Fruit fly (Drosophila melanogaster) whole organism, embryonic: ENCODE data around the gene CG13631.

Experiments used
- ATbp ChIP-seq: fragments of 200-800 bp; sonication (Bioruptor generic); optimal IDR thresholded peaks from 2 replicates; lab custom pipeline; 2017; ENCODE audit warnings: missing biosample characterization, mild to moderate bottlenecking, missing genetic modification characterization, missing genetic modification reagents
- Ada2b ChIP-seq: fragments of 200-800 bp; sonication (Bioruptor generic); IDR thresholded peaks from 2 replicates; pipeline ENCODE4 v1.3.6; 2022; ENCODE audit warnings: missing biosample characterization, missing genetic modification characterization
- CG10979 ChIP-seq: fragments of 200-800 bp; sonication (Bioruptor generic); optimal IDR thresholded peaks from 2 replicates; lab custom pipeline; 2018; ENCODE audit warnings: missing biosample characterization, mild to moderate bottlenecking, missing genetic modification characterization, moderate library complexity
- CG13296 ChIP-seq: fragments of 200-800 bp; sonication (Bioruptor generic); optimal IDR thresholded peaks from 3 replicates; lab custom pipeline; 2018; ENCODE audit warnings: missing biosample characterization, mild to moderate bottlenecking, missing genetic modification characterization
- CG14050 ChIP-seq: fragments of 200-800 bp; sonication (Bioruptor generic); IDR thresholded peaks from 3 replicates; pipeline ENCODE4 v1.3.6; 2022; ENCODE audit warnings: missing biosample characterization, missing genetic modification characterization
- CG14710 ChIP-seq: fragments of 200-800 bp; sonication (Bioruptor generic); optimal IDR thresholded peaks from 3 replicates; lab custom pipeline; 2019; ENCODE audit warnings: missing biosample characterization, mild to moderate bottlenecking, missing genetic modification characterization, moderate library complexity
- CG15073 ChIP-seq: fragments of 200-800 bp; sonication (Bioruptor generic); optimal IDR thresholded peaks from 2 replicates; lab custom pipeline; 2016; ENCODE audit warnings: missing biosample characterization, missing genetic modification characterization
- CG1647 ChIP-seq: fragments of 200-800 bp; sonication (Bioruptor generic); optimal IDR thresholded peaks from 3 replicates; lab custom pipeline; 2016; ENCODE audit warnings: missing biosample characterization, missing genetic modification characterization
- CG16815 ChIP-seq: fragments of 200-800 bp; sonication (Bioruptor generic); optimal IDR thresholded peaks from 3 replicates; lab custom pipeline; 2017; ENCODE audit warnings: missing biosample characterization, mild to moderate bottlenecking, missing genetic modification characterization
- CG18476 ChIP-seq: fragments of 200-800 bp; sonication (Bioruptor generic); optimal IDR thresholded peaks from 2 replicates; lab custom pipeline; 2016; ENCODE audit warnings: missing biosample characterization, mild to moderate bottlenecking, missing genetic modification characterization
- CG18619 ChIP-seq: fragments of 200-800 bp; sonication (Bioruptor generic); optimal IDR thresholded peaks from 3 replicates; lab custom pipeline; 2017; ENCODE audit warnings: missing biosample characterization, mild to moderate bottlenecking, missing genetic modification characterization
- CG2120 ChIP-seq: fragments of 200-800 bp; sonication (Bioruptor generic); optimal IDR thresholded peaks from 3 replicates; lab custom pipeline; 2016; ENCODE audit warnings: missing biosample characterization, missing genetic modification characterization
- CG2678 ChIP-seq: fragments of 200-800 bp; sonication (Bioruptor generic); optimal IDR thresholded peaks from 3 replicates; lab custom pipeline; 2019; ENCODE audit warnings: missing biosample characterization, mild to moderate bottlenecking, missing genetic modification characterization, moderate library complexity
- CG3847 ChIP-seq: fragments of 200-800 bp; sonication (Bioruptor generic); IDR thresholded peaks from 2 replicates; pipeline ENCODE4 v1.3.6; 2022; ENCODE audit warnings: missing biosample characterization, missing genetic modification characterization
- CG7372 ChIP-seq: fragments of 200-800 bp; sonication (Bioruptor generic); IDR thresholded peaks from 2 replicates; pipeline ENCODE4 v1.3.6; 2022; ENCODE audit warnings: missing biosample characterization, missing genetic modification characterization
- CG7786 ChIP-seq: fragments of 200-800 bp; sonication (Bioruptor generic); optimal IDR thresholded peaks from 2 replicates; lab custom pipeline; 2016; ENCODE audit warnings: missing biosample characterization, missing genetic modification characterization
- CG7839 ChIP-seq: fragments of 200-800 bp; sonication (Bioruptor generic); optimal IDR thresholded peaks from 3 replicates; lab custom pipeline; 2018; ENCODE audit warnings: missing biosample characterization, mild to moderate bottlenecking, missing genetic modification characterization, moderate library complexity
- CG8388 ChIP-seq: fragments of 200-800 bp; sonication (Bioruptor generic); optimal IDR thresholded peaks from 2 replicates; lab custom pipeline; 2019; ENCODE audit warnings: missing biosample characterization, mild to moderate bottlenecking, missing genetic modification characterization, moderate library complexity
- CkIIα-i1 ChIP-seq: fragments of 200-800 bp; sonication (Bioruptor generic); IDR thresholded peaks from 2 replicates; pipeline ENCODE4 v1.3.6; 2022; ENCODE audit warnings: missing biosample characterization, missing genetic modification characterization
- CoRest ChIP-seq: fragments of 200-800 bp; sonication (Bioruptor generic); optimal IDR thresholded peaks from 3 replicates; lab custom pipeline; 2018; ENCODE audit warnings: missing biosample characterization, mild to moderate bottlenecking, missing genetic modification characterization, moderate library complexity
- Dp ChIP-seq: fragments of 200-800 bp; sonication (Bioruptor generic); optimal IDR thresholded peaks from 2 replicates; lab custom pipeline; 2018; ENCODE audit warnings: missing biosample characterization, mild to moderate bottlenecking, missing genetic modification characterization, moderate library complexity
- Ets97D ChIP-seq: fragments of 200-800 bp; sonication (Bioruptor generic); optimal IDR thresholded peaks from 3 replicates; lab custom pipeline; 2016; ENCODE audit warnings: missing biosample characterization, missing genetic modification characterization
- Fer3 ChIP-seq: fragments of 200-800 bp; sonication (Bioruptor generic); optimal IDR thresholded peaks from 2 replicates; lab custom pipeline; 2018; ENCODE audit warnings: missing biosample characterization, mild to moderate bottlenecking, missing genetic modification characterization, moderate library complexity
- H2.0 ChIP-seq: fragments of 200-800 bp; sonication (Bioruptor generic); IDR thresholded peaks from 2 replicates; pipeline ENCODE4 v1.3.6; 2022; ENCODE audit warnings: missing biosample characterization, missing genetic modification characterization
- Hr39 ChIP-seq: fragments of >200 bp; optimal IDR thresholded peaks from 2 replicates; lab custom pipeline; 2017
- Hr78 ChIP-seq, 2 experiments: fragments of 200-800 bp in 1 of 2; fragments of >200 bp in 1 of 2; sonication (Bioruptor generic) in 1 of 2; optimal IDR thresholded peaks; 2 replicates each; lab custom pipeline; 2017 to 2019; ENCODE audit warnings: missing biosample characterization in 2 of 2, missing genetic modification characterization in 2 of 2, mild to moderate bottlenecking in 1 of 2, moderate library complexity in 1 of 2
- Lpt ChIP-seq: fragments of >200 bp; optimal IDR thresholded peaks from 2 replicates; lab custom pipeline; 2018; ENCODE audit warnings: missing biosample characterization, missing genetic modification characterization
- Opbp ChIP-seq: fragments of 200-800 bp; sonication (Bioruptor generic); IDR thresholded peaks from 3 replicates; pipeline ENCODE4 v1.3.6; 2022; ENCODE audit warnings: missing biosample characterization, missing genetic modification characterization; ENCODE audit not compliant: partially characterized antibody
- Sry-β ChIP-seq: fragments of 200-800 bp; sonication (Bioruptor generic); optimal IDR thresholded peaks from 2 replicates; lab custom pipeline; 2018; ENCODE audit warnings: missing biosample characterization, mild to moderate bottlenecking, missing genetic modification characterization, moderate library complexity
- Stat92E ChIP-seq, 3 experiments: fragments of >200 bp in 2 of 3; fragments of 200-800 bp in 1 of 3; sonication (Bioruptor generic) in 1 of 3; optimal IDR thresholded peaks; 2 replicates each; lab custom pipeline; 2017 to 2019; ENCODE audit warnings: missing biosample characterization in 3 of 3, missing genetic modification characterization in 3 of 3, mild to moderate bottlenecking in 1 of 3, moderate library complexity in 1 of 3
- az2 ChIP-seq: fragments of 200-800 bp; sonication (Bioruptor generic); optimal IDR thresholded peaks from 3 replicates; lab custom pipeline; 2016; ENCODE audit warnings: missing biosample characterization, missing genetic modification characterization
- bsh ChIP-seq, 2 experiments: fragments of 200-800 bp; sonication (Bioruptor generic); optimal IDR thresholded peaks; 2 replicates each; lab custom pipeline; 2017 to 2018; ENCODE audit warnings: mild to moderate bottlenecking in 2 of 2, missing biosample characterization in 2 of 2, missing genetic modification characterization in 2 of 2, moderate library complexity in 1 of 2
- caup ChIP-seq: fragments of 200-800 bp; sonication (Bioruptor generic); optimal IDR thresholded peaks from 3 replicates; lab custom pipeline; 2017; ENCODE audit warnings: missing biosample characterization, mild to moderate bottlenecking, missing genetic modification characterization, moderate library complexity; ENCODE audit not compliant: severe bottlenecking
- chm ChIP-seq: fragments of 200-800 bp; sonication (Bioruptor generic); IDR thresholded peaks from 2 replicates; pipeline ENCODE4 v1.3.6; 2022; ENCODE audit warnings: missing biosample characterization, missing genetic modification characterization
- dysf ChIP-seq: fragments of 200-800 bp; sonication (Bioruptor generic); IDR thresholded peaks from 3 replicates; pipeline ENCODE4 v1.3.6; 2022; ENCODE audit warnings: missing biosample characterization, missing genetic modification characterization
- en ChIP-seq: fragments of 200-800 bp; sonication (Bioruptor generic); optimal IDR thresholded peaks from 2 replicates; lab custom pipeline; 2016; ENCODE audit warnings: missing biosample characterization, missing genetic modification characterization
- ham ChIP-seq: fragments of 200-800 bp; sonication (Bioruptor generic); IDR thresholded peaks from 2 replicates; pipeline ENCODE4 v1.3.6; 2022; ENCODE audit warnings: missing biosample characterization, missing genetic modification characterization
- ind ChIP-seq: fragments of 200-800 bp; sonication (Bioruptor generic); optimal IDR thresholded peaks from 3 replicates; lab custom pipeline; 2016; ENCODE audit warnings: missing biosample characterization, missing genetic modification characterization
- lbe ChIP-seq: fragments of 200-800 bp; sonication (Bioruptor generic); optimal IDR thresholded peaks from 2 replicates; lab custom pipeline; 2016; ENCODE audit warnings: missing biosample characterization, mild to moderate bottlenecking, missing genetic modification characterization
- maf-S ChIP-seq: fragments of 200-800 bp; sonication (Bioruptor generic); optimal IDR thresholded peaks from 2 replicates; lab custom pipeline; 2016; ENCODE audit warnings: missing biosample characterization, missing genetic modification characterization
- mam ChIP-seq: fragments of 200-800 bp; sonication (Bioruptor generic); optimal IDR thresholded peaks from 3 replicates; lab custom pipeline; 2016; ENCODE audit warnings: missing biosample characterization, missing genetic modification characterization
- org-1 ChIP-seq: fragments of 200-800 bp; sonication (Bioruptor generic); optimal IDR thresholded peaks from 2 replicates; lab custom pipeline; 2017; ENCODE audit warnings: missing biosample characterization, missing genetic modification characterization
- pfk ChIP-seq: fragments of 200-800 bp; sonication (Bioruptor generic); optimal IDR thresholded peaks from 2 replicates; lab custom pipeline; 2018; ENCODE audit warnings: missing biosample characterization, mild to moderate bottlenecking, missing genetic modification characterization, moderate library complexity
- pho ChIP-seq: fragments of 200-800 bp; sonication (Bioruptor generic); optimal IDR thresholded peaks from 2 replicates; lab custom pipeline; 2016; ENCODE audit warnings: missing biosample characterization, missing genetic modification characterization
- ranshi ChIP-seq: fragments of 200-800 bp; sonication (Bioruptor generic); IDR thresholded peaks from 2 replicates; pipeline ENCODE4 v1.3.6; 2022; ENCODE audit warnings: missing biosample characterization, missing genetic modification characterization
- ro ChIP-seq: fragments of 200-800 bp; sonication (Bioruptor generic); IDR thresholded peaks from 2 replicates; pipeline ENCODE4 v1.3.6; 2022; ENCODE audit warnings: missing biosample characterization, missing genetic modification characterization
- shn ChIP-seq: fragments of 200-800 bp; sonication (Bioruptor generic); optimal IDR thresholded peaks from 3 replicates; lab custom pipeline; 2016; ENCODE audit warnings: missing biosample characterization, missing genetic modification characterization
- sob ChIP-seq: fragments of 200-800 bp; sonication (Bioruptor generic); IDR thresholded peaks from 2 replicates; pipeline ENCODE4 v1.3.6; 2022; ENCODE audit warnings: missing biosample characterization, missing genetic modification characterization
- toy ChIP-seq: fragments of 200-800 bp; sonication (Bioruptor generic); IDR thresholded peaks from 2 replicates; pipeline ENCODE4 v1.3.6; 2022; ENCODE audit warnings: missing biosample characterization, missing genetic modification characterization
- unpg ChIP-seq: fragments of 200-800 bp; sonication (Bioruptor generic); optimal IDR thresholded peaks from 3 replicates; lab custom pipeline; 2018; ENCODE audit warnings: missing biosample characterization, mild to moderate bottlenecking, missing genetic modification characterization, moderate library complexity
- z ChIP-seq: fragments of 200-800 bp; sonication (Bioruptor generic); IDR thresholded peaks from 3 replicates; pipeline ENCODE4 v1.3.6; 2022; ENCODE audit warnings: missing biosample characterization, missing genetic modification characterization
- zen ChIP-seq: fragments of 200-800 bp; sonication (Bioruptor generic); optimal IDR thresholded peaks from 3 replicates; lab custom pipeline; 2018; ENCODE audit warnings: missing biosample characterization, mild to moderate bottlenecking, missing genetic modification characterization, moderate library complexity

Gene CG13631

DNA sequence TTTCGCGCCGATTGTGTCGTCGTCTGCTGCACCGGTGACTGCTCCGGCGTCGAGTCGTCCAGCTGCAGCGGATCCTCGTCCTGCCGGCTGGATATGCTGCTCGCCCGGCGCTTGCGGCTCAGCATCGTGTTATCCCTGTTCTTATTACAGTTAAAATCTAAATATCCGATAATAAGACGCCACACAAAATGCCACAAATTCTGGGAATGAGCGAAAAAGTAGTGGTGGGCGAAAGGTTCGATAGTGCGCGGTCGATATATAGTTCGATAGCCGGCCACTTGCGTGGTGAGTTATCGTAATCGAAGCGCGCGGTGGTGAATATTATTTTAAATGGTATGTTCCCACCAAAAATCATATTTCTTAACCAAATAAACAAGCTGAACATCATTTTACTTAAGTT is 35.9 kb downstream of the CG13631 start, which contains the start of gene polybromo (continued):
- TF ChIP-seq toy (GFP tag; lab: Robert Waterston, UW) (no peak), Fer3 (no peak), Dp (GFP tag; lab: Kevin White, UChicago) (peak; percentile 90), Sry-β (GFP tag; lab: Kevin White, UChicago) (no peak), CG1647 (no peak), az2 (GFP tag; lab: Kevin White, UChicago) (no peak), Opbp (GFP tag; lab: Robert Waterston, UW) (peak; percentile 87), Hr78 (GFP tag; optimal IDR thresholded peaks at IDR 0.05; lab: Kevin White, UChicago) (no peak), CG14710 (tag; lab: Kevin White, UChicago) (peak; percentile 33), Lpt (GFP tag; lab: Kevin White, UChicago) (no peak), Ets97D (GFP tag; lab: Kevin White, UChicago) (peak; percentile 33), zen (no peak), pfk (GFP tag; lab: Kevin White, UChicago) (no peak), ind (no peak), org-1 (GFP tag; lab: Kevin White, UChicago) (no peak), CG7372 (GFP tag; lab: Robert Waterston, UW) (no peak), CG15073 (no peak), ham (GFP tag; lab: Robert Waterston, UW) (no peak), ranshi (GFP tag; lab: Robert Waterston, UW) (no peak), CG2678 (tag; lab: Kevin White, UChicago) (no peak), bsh (GFP tag; optimal IDR thresholded peaks at IDR 0.05; lab: Kevin White, UChicago) (no peak), CG14050 (GFP tag; lab: Robert Waterston, UW) (no peak), Stat92E (GFP tag; optimal IDR thresholded peaks at IDR 0.05; lab: Kevin White, UChicago) (peak in 1 of 3 experiments; percentile 70), en (GFP tag; lab: Kevin White, UChicago) (no peak), caup (GFP tag; lab: Kevin White, UChicago) (no peak), dysf (GFP tag; lab: Robert Waterston, UW) (no peak), CG3847 (no peak), CG18476 (GFP tag; lab: Kevin White, UChicago) (no peak), CkIIα-i1 (GFP tag; lab: Robert Waterston, UW) (no peak), pho (no peak), CG10979 (tag; lab: Kevin White, UChicago) (no peak), CG2120 (GFP tag; lab: Kevin White, UChicago) (peak; percentile 13), H2.0 (GFP tag; lab: Robert Waterston, UW) (no peak), maf-S (GFP tag; lab: Kevin White, UChicago) (no peak), mam (GFP tag; lab: Kevin White, UChicago) (no peak), CoRest (tag; lab: Kevin White, UChicago) (no peak), sob (GFP tag; lab: Robert Waterston, UW) (no peak), ro (GFP tag; lab: Robert Waterston, UW) (no peak), CG7839 (tag; lab: Kevin White, UChicago) (no peak), CG16815 (GFP tag; lab: Kevin White, UChicago) (no peak), CG18619 (no peak), lbe (GFP tag; lab: Kevin White, UChicago) (no peak), z (GFP tag; lab: Robert Waterston, UW) (no peak), CG13296 (no peak), unpg (no peak), shn (GFP tag; lab: Kevin White, UChicago) (no peak), Hr39 (lab: Kevin White, UChicago) (no peak), CG8388 (GFP tag; lab: Kevin White, UChicago) (no peak), CG7786 (GFP tag; lab: Kevin White, UChicago) (no peak), ATbp (no peak), Ada2b (GFP tag; lab: Robert Waterston, UW) (no peak), chm (GFP tag; lab: Robert Waterston, UW) (no peak)
